Fruit fly (Drosophila melanogaster): Measurements from ENCODE around the gene Cdc6.

DNA sequence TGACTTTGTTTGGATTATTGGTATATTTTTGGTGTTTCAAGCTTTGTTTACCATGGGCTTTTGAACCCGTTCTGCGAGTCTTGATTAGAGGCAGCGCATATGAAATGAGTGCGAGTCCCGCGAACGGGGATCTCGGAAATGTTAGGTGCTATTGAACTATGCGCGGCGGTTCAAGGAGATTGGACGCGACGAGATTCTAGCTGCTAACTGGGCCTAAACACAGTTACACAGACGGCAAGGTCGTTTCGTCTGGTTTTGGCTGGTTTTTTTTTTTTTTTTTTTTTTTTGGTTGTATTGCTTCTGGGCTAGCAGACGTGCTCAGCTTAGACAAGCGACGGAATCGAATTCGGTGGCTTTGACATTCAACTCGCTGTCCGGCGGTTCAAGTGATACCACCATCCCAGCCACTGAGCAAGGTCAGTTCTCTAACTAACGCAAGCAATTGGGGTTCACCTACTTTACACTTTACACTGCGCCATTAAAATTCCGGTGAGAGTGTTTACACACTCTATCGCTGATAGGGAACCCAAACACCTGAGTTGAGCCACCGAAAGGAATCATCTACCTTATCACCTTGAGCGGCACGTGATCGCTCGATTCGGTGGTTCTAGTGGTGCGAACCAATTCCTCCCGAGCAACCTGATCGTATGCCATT is 48.2 kb upstream of the Cdc6 start:
- no peak for TF ChIP-seq gl (tag; optimal IDR thresholded peaks at IDR 0.05)
- TF ChIP-seq CG15710 (tag; optimal IDR thresholded peaks at IDR 0.05): no peak
- no peak for TF ChIP-seq CG12605 (GFP tag; IDR thresholded peaks at IDR 0.05)
- no peak for TF ChIP-seq rn (GFP tag; IDR thresholded peaks at IDR 0.05)
- TF ChIP-seq EcR (GFP tag; optimal IDR thresholded peaks at IDR 0.05): no peak
- TF ChIP-seq CG8159 (tag; optimal IDR thresholded peaks at IDR 0.05): no peak
- no peak for TF ChIP-seq Ets98B (GFP tag; IDR thresholded peaks at IDR 0.05)
- no peak for TF ChIP-seq Snoo (tag; optimal IDR thresholded peaks at IDR 0.05)
- TF ChIP-seq CG14655 (GFP tag; optimal IDR thresholded peaks at IDR 0.05): no peak
- TF ChIP-seq CG4496 (GFP tag; IDR thresholded peaks at IDR 0.05): no peak
- TF ChIP-seq CG8301 (tag; optimal IDR thresholded peaks at IDR 0.05): no peak
- no peak for TF ChIP-seq CG34367 (tag; optimal IDR thresholded peaks at IDR 0.05)
- TF ChIP-seq CG17806 (tag; optimal IDR thresholded peaks at IDR 0.05): no peak

Data from whole organism, pupa.